Worm (Caenorhabditis elegans) whole organism, early embryonic: ENCODE measurements around the gene F56D6.8.

Source experiments
- ama-1 ChIP-seq: fragments of 150-350 bp; optimal IDR thresholded peaks from 2 replicates; lab custom pipeline; 2014
- hnd-1 ChIP-seq: sonication (generic microtip); optimal IDR thresholded peaks from 2 replicates; lab custom pipeline; 2016; ENCODE audit warnings: missing genetic modification characterization, missing compliant biosample characterization
- scrt-1 ChIP-seq: fragments of 200-800 bp; sonication (Bioruptor generic); IDR thresholded peaks from 2 replicates; pipeline ENCODE4 v1.3.6; 2022; ENCODE audit warnings: missing genetic modification characterization, missing compliant biosample characterization

DNA sequence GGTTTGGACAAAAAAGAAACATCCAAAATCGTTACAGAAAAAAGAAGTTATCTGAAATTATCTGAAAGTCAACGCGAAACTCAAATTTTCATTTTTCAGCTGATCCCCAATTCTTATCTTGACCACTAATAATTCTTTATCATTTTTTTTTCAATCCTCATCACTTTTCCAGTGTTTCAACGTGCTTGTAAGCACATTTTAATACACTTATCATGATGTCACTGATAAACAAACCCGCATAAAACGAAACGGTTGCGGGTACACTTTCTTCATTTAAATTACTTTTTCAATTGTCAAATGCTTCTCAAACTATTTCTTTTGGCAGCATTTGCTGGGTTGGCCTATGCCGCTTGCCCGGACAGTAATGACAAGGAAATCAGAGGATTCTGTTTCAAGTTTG lies 27.7 kb upstream of the F56D6.8 start, which contains the start of gene clec-67:
- TF ChIP-seq ama-1 (lab: Kevin White, UChicago): no peak
- no peak for TF ChIP-seq hnd-1
- TF ChIP-seq scrt-1 (GFP tag; lab: Robert Waterston, UW): no peak
